Fruit fly (Drosophila melanogaster): ENCODE results near the gene Yp3.

dm6 chrX:13783958-13784907 is 24.9 kb downstream of the Yp3 start:
- no peak for TF ChIP-seq sage (GFP tag; optimal IDR thresholded peaks at IDR 0.05)
- no peak for TF ChIP-seq Mio (GFP tag; optimal IDR thresholded peaks at IDR 0.05)
- no peak for TF ChIP-seq dl (GFP tag; optimal IDR thresholded peaks at IDR 0.05; ENCODE audit: insufficient read depth in 1 of 2, partially characterized antibody in 2 of 2)
- no peak for TF ChIP-seq Hnf4 (GFP tag; optimal IDR thresholded peaks at IDR 0.05)
- TF ChIP-seq h (GFP tag; optimal IDR thresholded peaks at IDR 0.05), result peak; percentile 14

All from whole organism, wandering third instar larva.